Fruit fly (Drosophila melanogaster): ENCODE data around the gene CG9547.

CG9547 gene

dm6 chr2L:6479226-6479906 is 15.0 kb downstream of the CG9547 start (continued):
- peak; percentile 1 for TF ChIP-seq lbe (GFP tag; optimal IDR thresholded peaks at IDR 0.05)
- TF ChIP-seq CG11560 (tag; IDR thresholded peaks at IDR 0.05) = no peak
- TF ChIP-seq Dek (tag; optimal IDR thresholded peaks at IDR 0.05) = peak; percentile 8
- TF ChIP-seq CG9797 (GFP tag; optimal IDR thresholded peaks at IDR 0.05) = no peak
- TF ChIP-seq hbn (GFP tag; IDR thresholded peaks at IDR 0.05; ENCODE audit: partially characterized antibody) = no peak
- no peak for TF ChIP-seq CG7357 (GFP tag; IDR thresholded peaks at IDR 0.05)
- TF ChIP-seq Tbp (GFP tag; optimal IDR thresholded peaks at IDR 0.05) = no peak
- peak; percentile 53 for TF ChIP-seq gro (GFP tag; optimal IDR thresholded peaks at IDR 0.05)
- TF ChIP-seq MBD-R2 (GFP tag; IDR thresholded peaks at IDR 0.05) = no peak
- TF ChIP-seq Scr (GFP tag; IDR thresholded peaks at IDR 0.05; ENCODE audit: partially characterized antibody) = no peak
- no peak for TF ChIP-seq CG42726 (GFP tag; IDR thresholded peaks at IDR 0.05; ENCODE audit: partially characterized antibody)
- TF ChIP-seq cato (GFP tag; optimal IDR thresholded peaks at IDR 0.05; ENCODE audit: borderline replicate concordance) = no peak
- no peak for TF ChIP-seq CG32772 (GFP tag; IDR thresholded peaks at IDR 0.05)
- no peak for TF ChIP-seq en (GFP tag; optimal IDR thresholded peaks at IDR 0.05)
- TF ChIP-seq CG2129 (GFP tag; IDR thresholded peaks at IDR 0.05; ENCODE audit: partially characterized antibody) = no peak
- TF ChIP-seq tgo (GFP tag; IDR thresholded peaks at IDR 0.05) = no peak
- peak; percentile 65 for TF ChIP-seq CG17912 (GFP tag; optimal IDR thresholded peaks at IDR 0.05)
- peak; percentile 42 for TF ChIP-seq D19A (tag; optimal IDR thresholded peaks at IDR 0.05)
- TF ChIP-seq CG15073 (GFP tag; optimal IDR thresholded peaks at IDR 0.05) = no peak
- peak; percentile 77 for TF ChIP-seq HmgZ (tag; optimal IDR thresholded peaks at IDR 0.05)
- TF ChIP-seq zen (tag; optimal IDR thresholded peaks at IDR 0.05) = no peak
- peak; percentile 27 for TF ChIP-seq E2f2 (GFP tag; IDR thresholded peaks at IDR 0.05)
- no peak for TF ChIP-seq Dip3 (GFP tag; optimal IDR thresholded peaks at IDR 0.05)
- TF ChIP-seq CG9727 (GFP tag; optimal IDR thresholded peaks at IDR 0.05) = peak; percentile 23
- no peak for TF ChIP-seq Dfd (GFP tag; optimal IDR thresholded peaks at IDR 0.05)
- TF ChIP-seq rib (GFP tag; IDR thresholded peaks at IDR 0.05) = no peak
- TF ChIP-seq CG17328 (GFP tag; IDR thresholded peaks at IDR 0.05) = no peak
- TF ChIP-seq CG7963 (GFP tag; IDR thresholded peaks at IDR 0.05; ENCODE audit: partially characterized antibody) = no peak
- TF ChIP-seq HmgD (GFP tag; optimal IDR thresholded peaks at IDR 0.05) = no peak
- no peak for TF ChIP-seq ERR (GFP tag; optimal IDR thresholded peaks at IDR 0.05)
- no peak for TF ChIP-seq ssp (GFP tag; IDR thresholded peaks at IDR 0.05)
- no peak for TF ChIP-seq pb (GFP tag; optimal IDR thresholded peaks at IDR 0.05)
- TF ChIP-seq CoRest (tag; optimal IDR thresholded peaks at IDR 0.05) = no peak
- TF ChIP-seq Trl (optimal IDR thresholded peaks at IDR 0.05) = peak; percentile 55 to 82
- TF ChIP-seq Trl (GFP tag; optimal IDR thresholded peaks at IDR 0.05) = no peak
- TF ChIP-seq CG15601 (tag; optimal IDR thresholded peaks at IDR 0.05) = peak; percentile 66
- no peak for TF ChIP-seq tio (GFP tag; optimal IDR thresholded peaks at IDR 0.05)
- no peak for TF ChIP-seq tll (GFP tag; optimal IDR thresholded peaks at IDR 0.05)
- no peak for TF ChIP-seq CG1832 (GFP tag; optimal IDR thresholded peaks at IDR 0.05)
- no peak for TF ChIP-seq Dll (GFP tag; IDR thresholded peaks at IDR 0.05; ENCODE audit: partially characterized antibody)
- peak; percentile 33 for TF ChIP-seq stwl (tag; optimal IDR thresholded peaks at IDR 0.05)
- TF ChIP-seq CG15514 (GFP tag; optimal IDR thresholded peaks at IDR 0.05) = peak; percentile 72
- TF ChIP-seq Blimp-1 (GFP tag; optimal IDR thresholded peaks at IDR 0.05) = peak; percentile 51
- TF ChIP-seq sd (tag; optimal IDR thresholded peaks at IDR 0.05) = peak; percentile 20
- no peak for TF ChIP-seq Mrtf (GFP tag; IDR thresholded peaks at IDR 0.05)
- TF ChIP-seq bsh (GFP tag; optimal IDR thresholded peaks at IDR 0.05) = peak; percentile 11 to 21
- TF ChIP-seq CG8944 (GFP tag; optimal IDR thresholded peaks at IDR 0.05) = no peak
- no peak for TF ChIP-seq crc (GFP tag; optimal IDR thresholded peaks at IDR 0.05)
- TF ChIP-seq sens (GFP tag) = peak; percentile 94
- TF ChIP-seq aop (GFP tag; IDR thresholded peaks at IDR 0.05) = no peak

All from whole organism, embryonic.